Worm (Caenorhabditis elegans) whole organism, mixed stage, embryonic: ENCODE results near the gene lact-6.

Experiments
- elt-3 ChIP-seq: fragments of 150-350 bp; optimal IDR thresholded peaks from 2 replicates; lab custom pipeline; 2014; ENCODE audit warnings: missing biosample characterization, missing genetic modification characterization
- nhr-28 ChIP-seq: fragments of 150-350 bp; optimal IDR thresholded peaks from 2 replicates; lab custom pipeline; 2014; ENCODE audit warnings: missing biosample characterization, missing genetic modification characterization

DNA sequence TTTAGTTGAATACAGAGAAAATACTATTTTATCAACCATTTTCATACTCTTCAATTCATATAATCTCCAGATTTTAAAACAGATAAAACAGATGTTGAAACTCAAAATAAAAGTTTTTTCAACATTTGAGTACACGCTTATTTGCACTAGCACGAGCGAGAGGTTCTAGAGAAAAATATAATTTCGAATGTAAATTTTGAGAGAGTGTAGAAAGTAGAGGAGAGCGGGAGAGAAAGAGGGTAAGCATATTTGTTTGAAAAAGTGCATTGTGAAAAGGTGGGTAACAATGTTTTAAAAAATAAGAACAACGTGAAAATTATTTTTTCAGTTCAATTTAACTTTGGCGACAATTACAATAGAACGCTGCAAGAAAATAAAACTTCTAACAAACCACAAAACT lies 36.6 kb upstream of the lact-6 start:
- TF ChIP-seq nhr-28 (tag; lab: Kevin White, UChicago) (no peak), elt-3 (tag; lab: Kevin White, UChicago) (no peak)
